Worm (Caenorhabditis elegans): ENCODE data around the gene ZK757.2.

- no peak for TF ChIP-seq nhr-10 (tag; optimal IDR thresholded peaks at IDR 0.05)
- TF ChIP-seq nhr-21 (tag; optimal IDR thresholded peaks at IDR 0.05) = no peak
- TF ChIP-seq snpc-4 (tag; optimal IDR thresholded peaks at IDR 0.05) = no peak
- no peak for TF ChIP-seq aly-2 (tag; optimal IDR thresholded peaks at IDR 0.05)
- no peak for TF ChIP-seq sma-3 (GFP tag; optimal IDR thresholded peaks at IDR 0.05)
- peak; percentile 42 for TF ChIP-seq unc-55 (GFP tag; optimal IDR thresholded peaks at IDR 0.05)
- no peak for TF ChIP-seq mbf-1 (tag; optimal IDR thresholded peaks at IDR 0.05)
- TF ChIP-seq fos-1 (tag; optimal IDR thresholded peaks at IDR 0.05) = peak; percentile 59
- no peak for TF ChIP-seq elt-1 (tag; optimal IDR thresholded peaks at IDR 0.05)
- no peak for TF ChIP-seq lin-13 (GFP tag; optimal IDR thresholded peaks at IDR 0.05)
These were observed 25.1 kb upstream of the ZK757.2 start for ce11 chrIII:9903694-9904292.
